1 fruit fly cellular context compared by ENCODE assay signal in the genomic region with DNA sequence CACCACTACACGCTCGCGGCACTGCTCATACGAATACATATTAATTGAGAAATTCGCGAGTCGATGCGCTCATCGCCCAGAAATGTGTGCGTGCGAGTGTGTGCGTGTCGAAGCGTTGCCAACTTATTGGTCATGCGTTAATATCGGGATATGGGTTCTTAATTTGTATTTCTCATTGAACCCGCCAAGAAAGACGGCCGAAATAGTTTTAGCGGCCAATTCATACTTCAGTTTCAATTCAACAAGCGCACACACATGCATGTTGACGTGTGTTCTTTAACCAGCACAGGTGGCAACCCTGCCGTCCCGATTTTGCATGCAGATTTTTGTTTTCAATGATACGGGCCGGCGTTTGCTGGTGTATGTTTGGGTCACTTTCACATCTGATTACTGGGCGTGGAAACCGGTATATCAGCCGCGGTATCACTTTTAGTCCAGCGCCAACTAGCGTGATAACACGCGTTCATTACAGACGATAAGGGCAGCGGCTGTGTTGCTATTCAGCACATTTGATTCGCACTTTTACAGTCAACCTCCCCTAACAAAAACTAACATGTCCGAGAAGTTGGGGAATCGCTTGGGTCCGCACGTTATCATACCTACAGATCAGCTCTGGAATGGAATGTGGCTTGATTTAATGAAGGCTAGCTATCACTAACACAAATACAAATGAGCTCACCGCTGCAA.
TF ChIP-seq lines count a peak whose summit lies in the region.

No protein-coding gene starts in this region.

TF ChIP-seq in whole organism, embryonic, 481 proteins besides CTCF, POLR2A, EP300 and RAD21 (continued from another document and continues in another):
- no peak for TF ChIP-seq CG12071 (GFP tag; optimal IDR thresholded peaks at IDR 0.05; lab: Kevin White, UChicago)
- no peak for TF ChIP-seq pfk (GFP tag; optimal IDR thresholded peaks at IDR 0.05; lab: Kevin White, UChicago)
- no peak for TF ChIP-seq CG14667 (GFP tag; IDR thresholded peaks at IDR 0.05; lab: Robert Waterston, UW)
- no peak for TF ChIP-seq Rx (GFP tag; IDR thresholded peaks at IDR 0.05; lab: Robert Waterston, UW)
- TF ChIP-seq Myb (GFP tag; optimal IDR thresholded peaks at IDR 0.05; lab: Kevin White, UChicago): no peak
- no peak for TF ChIP-seq cato (GFP tag; optimal IDR thresholded peaks at IDR 0.05; lab: Kevin White, UChicago; ENCODE audit: borderline replicate concordance)
- no peak for TF ChIP-seq Asciz (GFP tag; optimal IDR thresholded peaks at IDR 0.05; lab: Kevin White, UChicago)
- TF ChIP-seq chm (GFP tag; IDR thresholded peaks at IDR 0.05; lab: Robert Waterston, UW): peak; percentile 28; the same call in 1 of the 2 replicates
- no peak for TF ChIP-seq ase (GFP tag; IDR thresholded peaks at IDR 0.05; lab: Robert Waterston, UW)
- TF ChIP-seq CG3995 (GFP tag; optimal IDR thresholded peaks at IDR 0.05; lab: Kevin White, UChicago): peak; percentile 18
- no peak for TF ChIP-seq CG12744 (GFP tag; optimal IDR thresholded peaks at IDR 0.05; lab: Kevin White, UChicago)
- TF ChIP-seq CG2889 (GFP tag; IDR thresholded peaks at IDR 0.05; lab: Robert Waterston, UW): no peak
- no peak for TF ChIP-seq CG14965 (GFP tag; optimal IDR thresholded peaks at IDR 0.05; lab: Kevin White, UChicago; ENCODE audit: borderline replicate concordance)
- TF ChIP-seq CG10321 (GFP tag; IDR thresholded peaks at IDR 0.05; lab: Robert Waterston, UW): no peak
- TF ChIP-seq ewg (GFP tag; optimal IDR thresholded peaks at IDR 0.05; lab: Kevin White, UChicago): peak; percentile 21
- no peak for TF ChIP-seq sc (optimal IDR thresholded peaks at IDR 0.05; lab: Kevin White, UChicago)
- TF ChIP-seq sc (GFP tag; optimal IDR thresholded peaks at IDR 0.05; lab: Kevin White, UChicago): no peak
- no peak for TF ChIP-seq CG1832 (GFP tag; optimal IDR thresholded peaks at IDR 0.05; lab: Kevin White, UChicago)
- peak; percentile 50 for TF ChIP-seq CG12769 (tag; optimal IDR thresholded peaks at IDR 0.05; lab: Kevin White, UChicago)
- no peak for TF ChIP-seq Elba2 (GFP tag; optimal IDR thresholded peaks at IDR 0.05; lab: Kevin White, UChicago)
- TF ChIP-seq unc-4 (GFP tag; IDR thresholded peaks at IDR 0.05; lab: Robert Waterston, UW; ENCODE audit: partially characterized antibody): no peak
- TF ChIP-seq dan (GFP tag; IDR thresholded peaks at IDR 0.05; lab: Robert Waterston, UW): no peak
- peak; percentile 8 for TF ChIP-seq ems (GFP tag; optimal IDR thresholded peaks at IDR 0.05; lab: Kevin White, UChicago)
- TF ChIP-seq disco-r (GFP tag; optimal IDR thresholded peaks at IDR 0.05; lab: Kevin White, UChicago): no peak
- TF ChIP-seq vfl (GFP tag; optimal IDR thresholded peaks at IDR 0.05; lab: Kevin White, UChicago): no peak
- no peak for TF ChIP-seq chn (GFP tag; optimal IDR thresholded peaks at IDR 0.05; lab: Kevin White, UChicago)
- no peak for TF ChIP-seq CG18619 (GFP tag; optimal IDR thresholded peaks at IDR 0.05; lab: Kevin White, UChicago)
- no peak for TF ChIP-seq Poxn (GFP tag; IDR thresholded peaks at IDR 0.05; lab: Robert Waterston, UW)
- TF ChIP-seq CG12942 (GFP tag; optimal IDR thresholded peaks at IDR 0.05; lab: Kevin White, UChicago): no peak
- no peak for TF ChIP-seq cad (GFP tag; optimal IDR thresholded peaks at IDR 0.05; lab: Kevin White, UChicago)
- no peak for TF ChIP-seq ac (GFP tag; optimal IDR thresholded peaks at IDR 0.05; lab: Kevin White, UChicago)
- TF ChIP-seq CG11398 (GFP tag; optimal IDR thresholded peaks at IDR 0.05; lab: Kevin White, UChicago): no peak
- no peak for TF ChIP-seq da (GFP tag; optimal IDR thresholded peaks at IDR 0.05; lab: Kevin White, UChicago)
- TF ChIP-seq Vsx1 (GFP tag; optimal IDR thresholded peaks at IDR 0.05; lab: Kevin White, UChicago): no peak
- TF ChIP-seq kni (GFP tag; optimal IDR thresholded peaks at IDR 0.05; lab: Kevin White, UChicago): no peak
- peak; percentile 57; the same call in 1 of the 4 replicates for TF ChIP-seq chinmo (GFP tag; IDR thresholded peaks at IDR 0.05; lab: Robert Waterston, UW; ENCODE audit: partially characterized antibody)
- no peak for TF ChIP-seq CG17612 (GFP tag; IDR thresholded peaks at IDR 0.05; lab: Robert Waterston, UW)
- no peak for TF ChIP-seq pita (GFP tag; optimal IDR thresholded peaks at IDR 0.05; lab: Kevin White, UChicago)
- TF ChIP-seq sr (GFP tag; IDR thresholded peaks at IDR 0.05; lab: Robert Waterston, UW): no peak
- TF ChIP-seq aop (GFP tag; IDR thresholded peaks at IDR 0.05; lab: Robert Waterston, UW): no peak
- TF ChIP-seq CG1233 (GFP tag; optimal IDR thresholded peaks at IDR 0.05; lab: Kevin White, UChicago): no peak
- no peak for TF ChIP-seq CG43689 (GFP tag; IDR thresholded peaks at IDR 0.05; lab: Robert Waterston, UW)
- no peak for TF ChIP-seq CG7372 (GFP tag; IDR thresholded peaks at IDR 0.05; lab: Robert Waterston, UW)
- TF ChIP-seq ssp (GFP tag; IDR thresholded peaks at IDR 0.05; lab: Robert Waterston, UW): no peak
- no peak for TF ChIP-seq CG1024 (GFP tag; IDR thresholded peaks at IDR 0.05; lab: Robert Waterston, UW)
- TF ChIP-seq Ssrp (tag; optimal IDR thresholded peaks at IDR 0.05; lab: Kevin White, UChicago): no peak
- TF ChIP-seq lilli (GFP tag; optimal IDR thresholded peaks at IDR 0.05; lab: Kevin White, UChicago): peak; percentile 6
- TF ChIP-seq CG7357 (GFP tag; IDR thresholded peaks at IDR 0.05; lab: Robert Waterston, UW): no peak
- no peak for TF ChIP-seq ken (GFP tag; IDR thresholded peaks at IDR 0.05; lab: Robert Waterston, UW)
- TF ChIP-seq jing (GFP tag; optimal IDR thresholded peaks at IDR 0.05; lab: Kevin White, UChicago): no peak
- TF ChIP-seq Trl (optimal IDR thresholded peaks at IDR 0.05; lab: Kevin White, UChicago): no peak
- TF ChIP-seq Trl (GFP tag; optimal IDR thresholded peaks at IDR 0.05; lab: Kevin White, UChicago): no peak
- no peak for TF ChIP-seq odd (GFP tag; optimal IDR thresholded peaks at IDR 0.05; lab: Kevin White, UChicago)
- no peak for TF ChIP-seq CG6854 (GFP tag; optimal IDR thresholded peaks at IDR 0.05; lab: Kevin White, UChicago)
- no peak for TF ChIP-seq Taf1 (GFP tag; IDR thresholded peaks at IDR 0.05; lab: Robert Waterston, UW)
- TF ChIP-seq sens (GFP tag; lab: Kevin White, UChicago): no peak
- TF ChIP-seq CoRest (tag; optimal IDR thresholded peaks at IDR 0.05; lab: Kevin White, UChicago): no peak
- TF ChIP-seq HLH4C (GFP tag; IDR thresholded peaks at IDR 0.05; lab: Robert Waterston, UW; ENCODE audit: partially characterized antibody): no peak; the same call in 1 of the 3 replicates
- TF ChIP-seq CG15514 (GFP tag; optimal IDR thresholded peaks at IDR 0.05; lab: Kevin White, UChicago): no peak
- no peak for TF ChIP-seq slp2 (GFP tag; optimal IDR thresholded peaks at IDR 0.05; lab: Kevin White, UChicago)
- no peak for TF ChIP-seq CG10366 (GFP tag; IDR thresholded peaks at IDR 0.05; lab: Robert Waterston, UW)
- peak; percentile 35 for TF ChIP-seq cwo (GFP tag; optimal IDR thresholded peaks at IDR 0.05; lab: Kevin White, UChicago)
- no peak for TF ChIP-seq CG4854 (GFP tag; optimal IDR thresholded peaks at IDR 0.05; lab: Kevin White, UChicago)
- no peak for TF ChIP-seq CG30403 (GFP tag; optimal IDR thresholded peaks at IDR 0.05; lab: Kevin White, UChicago)
- TF ChIP-seq MTF-1 (GFP tag; optimal IDR thresholded peaks at IDR 0.05; lab: Kevin White, UChicago; ENCODE audit: borderline replicate concordance): no peak
- no peak for TF ChIP-seq Gug (GFP tag; IDR thresholded peaks at IDR 0.05; lab: Robert Waterston, UW)
- TF ChIP-seq CG32767 (GFP tag; IDR thresholded peaks at IDR 0.05; lab: Robert Waterston, UW): no peak
- no peak for TF ChIP-seq CG3838 (GFP tag; optimal IDR thresholded peaks at IDR 0.05; lab: Kevin White, UChicago)
- no peak for TF ChIP-seq CG11504 (tag; optimal IDR thresholded peaks at IDR 0.05; lab: Kevin White, UChicago)
- TF ChIP-seq CG12299 (tag; optimal IDR thresholded peaks at IDR 0.05; lab: Kevin White, UChicago): no peak
- TF ChIP-seq D19A (tag; optimal IDR thresholded peaks at IDR 0.05; lab: Kevin White, UChicago): no peak
- TF ChIP-seq run (tag; optimal IDR thresholded peaks at IDR 0.05; lab: Kevin White, UChicago): no peak
- peak; percentile 45 for TF ChIP-seq Hmr (GFP tag; optimal IDR thresholded peaks at IDR 0.05; lab: Kevin White, UChicago)
- TF ChIP-seq CG3065 (GFP tag; optimal IDR thresholded peaks at IDR 0.05; lab: Kevin White, UChicago): no peak
- TF ChIP-seq CG8281 (tag; optimal IDR thresholded peaks at IDR 0.05; lab: Kevin White, UChicago): no peak
- peak; percentile 29 for TF ChIP-seq CG6813 (GFP tag; optimal IDR thresholded peaks at IDR 0.05; lab: Kevin White, UChicago)
- TF ChIP-seq sd (tag; optimal IDR thresholded peaks at IDR 0.05; lab: Kevin White, UChicago): peak; percentile 97
- TF ChIP-seq bbx (GFP tag; IDR thresholded peaks at IDR 0.05; lab: Robert Waterston, UW; ENCODE audit: partially characterized antibody): 0 out of 2 replicates have a peak, but pooled peaks have one; percentile 6
- no peak for TF ChIP-seq Hsf (GFP tag; optimal IDR thresholded peaks at IDR 0.05; lab: Kevin White, UChicago)
- TF ChIP-seq psq (GFP tag; optimal IDR thresholded peaks at IDR 0.05; lab: Kevin White, UChicago): no peak
- no peak for TF ChIP-seq p53 (GFP tag; optimal IDR thresholded peaks at IDR 0.05; lab: Kevin White, UChicago)
- no peak for TF ChIP-seq CG7556 (GFP tag; optimal IDR thresholded peaks at IDR 0.05; lab: Kevin White, UChicago)
- TF ChIP-seq exex (tag; optimal IDR thresholded peaks at IDR 0.05; lab: Kevin White, UChicago): peak; percentile 67
- no peak for TF ChIP-seq vnd (GFP tag; IDR thresholded peaks at IDR 0.05; lab: Robert Waterston, UW; ENCODE audit: partially characterized antibody)
- TF ChIP-seq CG4282 (GFP tag; optimal IDR thresholded peaks at IDR 0.05; lab: Kevin White, UChicago): no peak
- TF ChIP-seq pzg (GFP tag; optimal IDR thresholded peaks at IDR 0.05; lab: Kevin White, UChicago): peak; percentile 8
- TF ChIP-seq CG10267 (tag; optimal IDR thresholded peaks at IDR 0.05; lab: Kevin White, UChicago): no peak
- TF ChIP-seq CG11093 (GFP tag; IDR thresholded peaks at IDR 0.05; lab: Robert Waterston, UW): no peak
- TF ChIP-seq grau (tag; optimal IDR thresholded peaks at IDR 0.05; lab: Kevin White, UChicago): peak; percentile 79
- no peak for TF ChIP-seq CG17829 (tag; optimal IDR thresholded peaks at IDR 0.05; lab: Kevin White, UChicago)
- TF ChIP-seq GATAe (GFP tag; conservative IDR thresholded peaks at IDR 0.05; lab: Robert Waterston, UW): peak; percentile 54
- TF ChIP-seq pan (optimal IDR thresholded peaks at IDR 0.05; lab: Kevin White, UChicago): no peak
- TF ChIP-seq pan (GFP tag; optimal IDR thresholded peaks at IDR 0.05 in 1 of 2, IDR thresholded peaks at IDR 0.05 in 1 of 2): no peak
- no peak for TF ChIP-seq CG12219 (GFP tag; optimal IDR thresholded peaks at IDR 0.05; lab: Kevin White, UChicago)
- no peak for TF ChIP-seq pho (GFP tag; optimal IDR thresholded peaks at IDR 0.05; lab: Kevin White, UChicago)
- TF ChIP-seq Aef1 (GFP tag; IDR thresholded peaks at IDR 0.05; lab: Robert Waterston, UW): no peak
- peak; percentile 16 for TF ChIP-seq CG12391 (tag; optimal IDR thresholded peaks at IDR 0.05; lab: Kevin White, UChicago)
- TF ChIP-seq CG32772 (GFP tag; IDR thresholded peaks at IDR 0.05; lab: Robert Waterston, UW): no peak
- no peak for TF ChIP-seq Xbp1 (GFP tag; optimal IDR thresholded peaks at IDR 0.05; lab: Kevin White, UChicago)
- TF ChIP-seq Usf (GFP tag; optimal IDR thresholded peaks at IDR 0.05; lab: Kevin White, UChicago): no peak
- TF ChIP-seq CG4820 (GFP tag; optimal IDR thresholded peaks at IDR 0.05; lab: Kevin White, UChicago): no peak
- no peak for TF ChIP-seq CG17385 (GFP tag; optimal IDR thresholded peaks at IDR 0.05; lab: Kevin White, UChicago)
- no peak for TF ChIP-seq CG3726 (GFP tag; IDR thresholded peaks at IDR 0.05; lab: Robert Waterston, UW)
- no peak; the same call in 2 of the 3 replicates for TF ChIP-seq otp (GFP tag; IDR thresholded peaks at IDR 0.05; lab: Robert Waterston, UW)
- no peak for TF ChIP-seq HmgZ (tag; optimal IDR thresholded peaks at IDR 0.05; lab: Kevin White, UChicago)
- TF ChIP-seq CG4404 (GFP tag; IDR thresholded peaks at IDR 0.05; lab: Robert Waterston, UW): no peak
- no peak for TF ChIP-seq gcm (GFP tag; optimal IDR thresholded peaks at IDR 0.05; lab: Kevin White, UChicago)
- no peak for TF ChIP-seq Dad (GFP tag; optimal IDR thresholded peaks at IDR 0.05; lab: Kevin White, UChicago)
- TF ChIP-seq tll (GFP tag; optimal IDR thresholded peaks at IDR 0.05; lab: Kevin White, UChicago): no peak
- no peak for TF ChIP-seq CG7928 (GFP tag; optimal IDR thresholded peaks at IDR 0.05; lab: Kevin White, UChicago)
- peak; percentile 44; the same call in 1 of the 2 replicates for TF ChIP-seq slbo (GFP tag; IDR thresholded peaks at IDR 0.05; lab: Robert Waterston, UW)
- TF ChIP-seq Doc2 (GFP tag; IDR thresholded peaks at IDR 0.05; lab: Robert Waterston, UW): no peak
- TF ChIP-seq Hey (tag; optimal IDR thresholded peaks at IDR 0.05; lab: Kevin White, UChicago): no peak
- no peak for TF ChIP-seq Atf6 (GFP tag; IDR thresholded peaks at IDR 0.05; lab: Robert Waterston, UW)
- TF ChIP-seq lab (GFP tag; optimal IDR thresholded peaks at IDR 0.05; lab: Kevin White, UChicago): peak; percentile 3
- no peak for TF ChIP-seq ttk (GFP tag; IDR thresholded peaks at IDR 0.05; lab: Robert Waterston, UW)
- no peak for TF ChIP-seq CG12236 (GFP tag; optimal IDR thresholded peaks at IDR 0.05; lab: Kevin White, UChicago)
- TF ChIP-seq jumu (GFP tag; optimal IDR thresholded peaks at IDR 0.05; lab: Kevin White, UChicago): no peak
- no peak for TF ChIP-seq CG8765 (GFP tag; IDR thresholded peaks at IDR 0.05; lab: Robert Waterston, UW)
- TF ChIP-seq CG7786 (GFP tag; optimal IDR thresholded peaks at IDR 0.05; lab: Kevin White, UChicago): no peak
- TF ChIP-seq Antp (GFP tag; optimal IDR thresholded peaks at IDR 0.05; lab: Kevin White, UChicago): no peak
- TF ChIP-seq Ets65A (GFP tag; lab: Kevin White, UChicago): no peak
- no peak for TF ChIP-seq CG12104 (GFP tag; optimal IDR thresholded peaks at IDR 0.05; lab: Kevin White, UChicago)
- no peak for TF ChIP-seq ham (GFP tag; IDR thresholded peaks at IDR 0.05; lab: Robert Waterston, UW)
- no peak for TF ChIP-seq ato (GFP tag; IDR thresholded peaks at IDR 0.05; lab: Robert Waterston, UW; ENCODE audit: partially characterized antibody)
- TF ChIP-seq eyg (GFP tag; optimal IDR thresholded peaks at IDR 0.05; lab: Kevin White, UChicago): no peak
- TF ChIP-seq jigr1 (GFP tag; IDR thresholded peaks at IDR 0.05; lab: Robert Waterston, UW): no peak
- TF ChIP-seq CG2712 (tag; optimal IDR thresholded peaks at IDR 0.05; lab: Kevin White, UChicago): no peak
- TF ChIP-seq hbn (GFP tag; IDR thresholded peaks at IDR 0.05; lab: Robert Waterston, UW; ENCODE audit: partially characterized antibody): no peak
